Worm (Caenorhabditis elegans): ENCODE results near the gene nhr-264.

DNA sequence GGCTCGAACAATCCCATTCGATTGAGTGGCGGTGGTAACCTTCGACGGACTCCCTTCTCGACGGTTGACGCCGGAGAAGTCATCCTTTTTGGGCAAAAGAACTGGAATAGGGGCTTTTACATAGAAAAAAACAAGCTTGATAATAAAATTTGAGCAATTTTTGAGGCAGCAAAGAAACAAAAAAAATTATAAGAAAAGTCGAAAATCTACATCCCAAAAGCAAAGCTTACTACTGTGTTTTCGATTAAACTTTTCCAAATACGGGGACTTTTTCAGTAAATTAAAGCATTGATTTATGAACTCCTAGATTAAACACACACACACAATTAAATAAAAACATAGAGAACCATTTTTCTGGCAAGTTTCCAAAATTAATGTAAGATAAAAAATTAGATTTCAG lies 37.7 kb downstream of the nhr-264 start, which contains the start of gene Y11D7A.9:
- TF ChIP-seq lin-11 (tag; optimal IDR thresholded peaks at IDR 0.05) (no peak), ZK546.5 (tag; optimal IDR thresholded peaks at IDR 0.05) (no peak), aly-2 (tag; optimal IDR thresholded peaks at IDR 0.05) (no peak), nhr-77 (tag; optimal IDR thresholded peaks at IDR 0.05) (no peak), lin-39 (tag; optimal IDR thresholded peaks at IDR 0.05) (no peak), nhr-12 (tag; optimal IDR thresholded peaks at IDR 0.05) (no peak), elt-1 (tag; optimal IDR thresholded peaks at IDR 0.05) (no peak)

Data from whole organism, L2 larva.